Worm (Caenorhabditis elegans) whole organism, L3 larva: ENCODE results near the gene gadr-4.

Experiments
- R02D3.7 ChIP-seq: fragments of 150-350 bp; optimal IDR thresholded peaks from 2 replicates; lab custom pipeline; 2014; ENCODE audit warnings: missing biosample characterization, missing genetic modification characterization
- aly-2 ChIP-seq: fragments of 150-350 bp; optimal IDR thresholded peaks from 2 replicates; lab custom pipeline; 2014; ENCODE audit warnings: missing biosample characterization, missing genetic modification characterization
- ceh-16 ChIP-seq: sonication (generic microtip); optimal IDR thresholded peaks from 2 replicates; lab custom pipeline; 2017; ENCODE audit warnings: missing biosample characterization, missing genetic modification characterization
- ceh-28 ChIP-seq: fragments of 150-350 bp; optimal IDR thresholded peaks from 2 replicates; lab custom pipeline; 2014; ENCODE audit warnings: missing biosample characterization, missing genetic modification reagents, missing genetic modification characterization
- ceh-82 ChIP-seq: fragments of 150-350 bp; optimal IDR thresholded peaks from 2 replicates; lab custom pipeline; 2014; ENCODE audit warnings: missing biosample characterization, missing genetic modification characterization
- egl-27 ChIP-seq: sonication (generic microtip); optimal IDR thresholded peaks from 4 replicates; lab custom pipeline; 2017; ENCODE audit warnings: missing biosample characterization, missing genetic modification reagents, missing genetic modification characterization
- elt-1 ChIP-seq: fragments of 150-350 bp; optimal IDR thresholded peaks from 2 replicates; lab custom pipeline; 2014; ENCODE audit warnings: missing biosample characterization, missing genetic modification characterization
- elt-2 ChIP-seq: sonication (generic microtip); optimal IDR thresholded peaks from 2 replicates; lab custom pipeline; 2016; ENCODE audit warnings: missing genetic modification reagents, mild to moderate bottlenecking, missing genetic modification characterization, missing compliant biosample characterization
- elt-3 ChIP-seq, 3 experiments: fragments of 150-350 bp in 1 of 3; sonication (generic microtip) in 2 of 3; optimal IDR thresholded peaks; 2 replicates in 2 of 3; 4 replicates in 1 of 3; lab custom pipeline; 2014 to 2017; ENCODE audit warnings: missing biosample characterization in 3 of 3, missing genetic modification characterization in 3 of 3
- eor-1 ChIP-seq, 2 experiments: fragments of 150-350 bp; optimal IDR thresholded peaks; 2 replicates each; lab custom pipeline; 2014 to 2018; ENCODE audit warnings: missing biosample characterization in 2 of 2, missing genetic modification characterization in 2 of 2
- fkh-10 ChIP-seq: sonication (generic microtip); optimal IDR thresholded peaks from 2 replicates; lab custom pipeline; 2017; ENCODE audit warnings: missing biosample characterization, missing genetic modification reagents, missing genetic modification characterization
- fkh-2 ChIP-seq: fragments of 150-350 bp; optimal IDR thresholded peaks from 2 replicates; lab custom pipeline; 2014; ENCODE audit warnings: missing biosample characterization, missing genetic modification reagents, missing genetic modification characterization
- fos-1 ChIP-seq: fragments of 150-350 bp; optimal IDR thresholded peaks from 2 replicates; lab custom pipeline; 2014; ENCODE audit warnings: missing biosample characterization, missing genetic modification characterization
- hmg-11 ChIP-seq: sonication (generic microtip); optimal IDR thresholded peaks from 2 replicates; lab custom pipeline; 2016; ENCODE audit warnings: missing genetic modification characterization, missing compliant biosample characterization
- jun-1 ChIP-seq: fragments of 150-350 bp; optimal IDR thresholded peaks from 2 replicates; lab custom pipeline; 2014; ENCODE audit warnings: missing biosample characterization, missing genetic modification reagents, missing genetic modification characterization
- lin-39 ChIP-seq: fragments of 150-350 bp; optimal IDR thresholded peaks from 2 replicates; lab custom pipeline; 2018; ENCODE audit warnings: missing biosample characterization, missing genetic modification reagents, missing genetic modification characterization
- lsy-12 ChIP-seq: sonication (generic microtip); optimal IDR thresholded peaks from 2 replicates; lab custom pipeline; 2016; ENCODE audit warnings: mild to moderate bottlenecking, missing genetic modification characterization, missing compliant biosample characterization
- mdl-1 ChIP-seq: fragments of 150-350 bp; optimal IDR thresholded peaks from 2 replicates; lab custom pipeline; 2014; ENCODE audit warnings: missing biosample characterization, missing genetic modification characterization
- mml-1 ChIP-seq: fragments of 150-350 bp; sonication (generic microtip); optimal IDR thresholded peaks from 3 replicates; lab custom pipeline; 2014; ENCODE audit warnings: missing biosample characterization, missing genetic modification characterization
- nfya-1 ChIP-seq: sonication (generic microtip); optimal IDR thresholded peaks from 2 replicates; lab custom pipeline; 2017; ENCODE audit warnings: missing genetic modification characterization, mild to moderate bottlenecking, missing compliant biosample characterization, antibody characterized with exemption, moderate library complexity; ENCODE audit not compliant: insufficient read depth
- nhr-11 ChIP-seq: fragments of 150-350 bp; optimal IDR thresholded peaks from 2 replicates; lab custom pipeline; 2014; ENCODE audit warnings: missing biosample characterization, missing genetic modification characterization
- nhr-23 ChIP-seq: fragments of 150-350 bp; optimal IDR thresholded peaks from 2 replicates; lab custom pipeline; 2014; ENCODE audit warnings: missing biosample characterization, missing genetic modification reagents, missing genetic modification characterization
- nhr-25 ChIP-seq: sonication (generic microtip); optimal IDR thresholded peaks from 2 replicates; lab custom pipeline; 2017; ENCODE audit warnings: missing biosample characterization, missing genetic modification characterization
- nhr-43 ChIP-seq: sonication (generic microtip); optimal IDR thresholded peaks from 2 replicates; lab custom pipeline; 2016; ENCODE audit warnings: mild to moderate bottlenecking, missing genetic modification characterization, missing compliant biosample characterization; ENCODE audit not compliant: poor library complexity, severe bottlenecking
- nhr-77 ChIP-seq: fragments of 150-350 bp; optimal IDR thresholded peaks from 2 replicates; lab custom pipeline; 2014; ENCODE audit warnings: missing biosample characterization, missing genetic modification characterization
- pqm-1 ChIP-seq: fragments of 150-350 bp; optimal IDR thresholded peaks from 2 replicates; lab custom pipeline; 2017; ENCODE audit warnings: missing biosample characterization, missing genetic modification characterization, inconsistent platforms
- sea-2 ChIP-seq: fragments of 150-350 bp; sonication (generic microtip); optimal IDR thresholded peaks from 4 replicates; lab custom pipeline; 2014; ENCODE audit warnings: missing biosample characterization, missing genetic modification reagents, missing genetic modification characterization
- snpc-4 ChIP-seq: fragments of 150-350 bp; optimal IDR thresholded peaks from 2 replicates; lab custom pipeline; 2014; ENCODE audit warnings: missing biosample characterization, missing genetic modification characterization
- tbx-2 ChIP-seq: sonication (generic microtip); optimal IDR thresholded peaks from 2 replicates; lab custom pipeline; 2016; ENCODE audit warnings: mild to moderate bottlenecking, missing genetic modification characterization, missing compliant biosample characterization
- unc-39 ChIP-seq: sonication (generic microtip); optimal IDR thresholded peaks from 4 replicates; lab custom pipeline; 2017; ENCODE audit warnings: missing biosample characterization, missing genetic modification characterization
- ztf-11 ChIP-seq: fragments of 150-350 bp; optimal IDR thresholded peaks from 2 replicates; lab custom pipeline; 2014; ENCODE audit warnings: missing biosample characterization, missing genetic modification characterization
- ztf-4 ChIP-seq: fragments of 150-350 bp; optimal IDR thresholded peaks from 2 replicates; lab custom pipeline; 2014; ENCODE audit warnings: missing biosample characterization, missing genetic modification characterization

Gene gadr-4

DNA sequence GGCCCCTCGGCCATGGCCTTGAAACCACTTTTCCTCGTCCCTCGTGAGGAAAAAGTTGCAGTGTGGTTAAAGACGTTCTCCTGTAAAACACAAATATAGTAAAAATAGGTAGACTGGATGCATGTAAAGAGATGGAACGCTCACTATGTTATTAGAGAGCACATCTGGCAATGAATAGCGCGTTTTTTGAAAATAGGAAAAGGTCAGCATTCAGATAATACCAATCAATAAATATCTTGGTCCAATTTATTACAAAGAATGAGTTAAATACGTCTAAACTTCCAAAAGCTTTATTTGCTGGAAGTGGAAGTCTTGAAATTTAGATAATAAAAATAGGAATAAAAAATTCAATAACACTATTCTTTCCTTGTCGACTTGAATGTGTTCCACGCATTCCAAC lies at the start of gene gadr-4:
TSS of gene gadr-4 (minus strand) at position 101 of the 400 bp plus-strand sequence.
- TF ChIP-seq lsy-12 (tag; lab: Kevin White, UChicago) (no peak), egl-27 (tag; lab: Kevin White, UChicago) (no peak), ceh-82 (tag; lab: Kevin White, UChicago) (no peak), elt-1 (no peak), R02D3.7 (tag; lab: Kevin White, UChicago) (no peak), fkh-10 (GFP tag; lab: Kevin White, UChicago) (no peak), ztf-11 (tag; lab: Kevin White, UChicago) (no peak)

DNA sequence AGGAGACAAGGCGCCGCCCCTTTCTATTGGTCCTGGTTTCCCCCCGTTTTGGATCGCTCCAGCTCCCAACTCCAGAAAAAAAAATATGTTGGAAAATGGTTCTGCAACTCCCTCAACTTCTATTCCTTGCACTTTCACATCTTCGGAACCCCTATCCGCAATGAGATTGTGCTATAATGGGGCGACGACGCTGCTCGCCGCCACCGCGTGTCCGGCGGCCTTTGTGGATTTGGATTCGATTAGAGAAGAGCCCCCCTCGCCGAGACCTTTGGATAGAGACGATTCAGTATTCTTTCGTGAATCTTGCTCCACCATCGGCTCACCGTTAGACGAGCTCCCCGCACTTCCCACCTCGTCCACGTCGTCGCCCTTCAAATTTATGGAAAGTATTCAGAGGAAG lies 44.8 kb upstream of the gadr-4 start:
- no peak for TF ChIP-seq aly-2
- TF ChIP-seq, all 47 proteins: peak for 0

ce11 chrII:4102723-4103122 lies 40.3 kb upstream of the gadr-4 start:
- TF ChIP-seq nhr-25 (tag; lab: Kevin White, UChicago) (peak; percentile 26), eor-1 (tag; optimal IDR thresholded peaks at IDR 0.05; lab: Kevin White, UChicago) (no peak)

DNA sequence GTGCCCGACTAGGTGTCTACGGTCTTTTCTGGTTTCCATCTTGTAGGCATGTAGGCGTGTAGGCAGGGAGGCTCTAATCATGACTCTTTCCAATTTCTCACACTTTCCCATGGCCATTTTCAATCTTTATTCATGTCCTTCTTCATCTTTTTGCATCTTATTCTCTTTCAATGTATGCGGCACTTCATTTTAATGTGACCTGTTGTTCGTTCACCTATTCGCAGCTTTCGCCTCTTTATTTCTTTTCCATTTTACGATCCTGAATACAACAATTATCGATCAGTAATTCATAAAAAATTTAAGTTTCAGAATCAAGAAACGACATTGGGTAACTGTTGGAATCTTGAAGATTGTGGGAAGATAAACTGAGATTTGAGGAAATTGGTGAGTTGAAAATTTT lies 38.1 kb upstream of the gadr-4 start, which contains the start of gene rhgf-2:
TSS of gene rhgf-2 (plus strand) at position 301 of the 400 bp plus-strand sequence.
- TF ChIP-seq fos-1 (tag; lab: Kevin White, UChicago) (no peak), unc-39 (no peak), nhr-11 (no peak), elt-2 (tag; lab: Kevin White, UChicago) (no peak), mml-1 (tag; lab: Kevin White, UChicago) (no peak), lin-39 (tag; lab: Kevin White, UChicago) (no peak)

DNA sequence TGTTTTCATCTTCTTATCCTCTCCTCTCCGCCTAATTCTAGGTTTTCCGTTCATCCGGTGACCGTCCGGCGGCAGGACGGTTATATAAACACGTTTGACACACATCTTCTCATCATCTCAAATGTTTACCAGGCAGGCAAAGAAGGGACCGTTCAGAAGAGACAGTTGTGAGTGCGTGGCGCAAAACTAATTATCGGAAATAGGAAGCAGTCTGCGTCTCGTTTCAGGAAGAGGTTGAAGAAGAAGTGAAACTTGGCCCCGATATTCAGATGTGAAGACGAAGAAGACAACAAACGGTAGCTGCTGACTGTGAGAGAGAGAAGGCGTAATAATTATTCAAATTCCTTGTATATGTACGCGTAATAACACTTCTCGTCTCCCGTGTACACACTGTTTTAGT lies 36.4 kb upstream of the gadr-4 start:
- TF ChIP-seq ztf-11 (tag; lab: Kevin White, UChicago) (no peak), ceh-16 (no peak), ceh-28 (tag; lab: Kevin White, UChicago) (no peak), R02D3.7 (tag; lab: Kevin White, UChicago) (no peak), jun-1 (tag; lab: Kevin White, UChicago) (no peak), unc-39 (no peak), snpc-4 (tag; lab: Kevin White, UChicago) (no peak), nfya-1 (tag; lab: Kevin White, UChicago) (no peak), ceh-82 (tag; lab: Kevin White, UChicago) (no peak), hmg-11 (no peak), ztf-4 (tag; lab: Kevin White, UChicago) (no peak), mdl-1 (no peak), fos-1 (tag; lab: Kevin White, UChicago) (no peak), tbx-2 (tag; lab: Kevin White, UChicago) (no peak), nhr-43 (tag; lab: Kevin White, UChicago) (no peak), elt-3 (tag; optimal IDR thresholded peaks at IDR 0.05; lab: Kevin White, UChicago) (no peak), lsy-12 (tag; lab: Kevin White, UChicago) (no peak)

DNA sequence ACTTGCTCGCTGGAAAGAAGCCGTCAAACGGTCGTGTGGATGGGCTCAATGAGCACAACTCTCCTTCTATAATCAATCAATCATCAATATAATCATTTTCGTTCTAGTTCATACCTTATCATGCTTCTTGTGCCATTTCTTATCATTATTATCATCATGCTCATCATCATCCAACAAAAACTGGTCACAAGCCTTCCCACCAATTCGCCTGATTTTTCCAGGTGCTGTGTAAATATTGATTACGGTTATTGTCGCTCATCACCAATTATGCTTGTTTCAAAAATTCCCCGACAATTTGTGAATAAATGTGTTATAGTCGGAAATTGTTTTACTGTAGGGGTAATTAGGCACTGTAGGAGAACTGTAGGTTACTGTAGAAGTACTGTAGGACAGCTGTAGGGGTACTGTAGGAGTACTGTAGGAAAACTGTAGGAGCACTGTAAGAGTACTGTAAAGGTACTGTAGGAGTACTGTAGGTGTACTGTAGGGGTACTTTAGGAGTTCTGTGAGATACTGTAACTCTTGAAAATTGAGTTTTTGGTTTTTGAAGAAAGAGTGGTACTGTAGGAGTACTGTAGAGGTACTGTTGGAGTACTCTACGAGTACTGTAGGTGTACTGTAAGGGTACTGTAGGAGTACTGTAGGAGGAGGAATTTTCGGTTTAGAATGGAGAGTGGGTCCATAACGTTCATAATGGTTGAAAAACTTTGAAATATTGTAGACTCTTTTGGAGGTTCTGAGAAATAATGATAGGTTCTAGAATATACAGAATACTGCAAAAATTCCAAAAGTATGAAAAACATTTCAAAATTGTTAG lies 31.9 kb upstream of the gadr-4 start:
- TF ChIP-seq nhr-77 (tag; lab: Kevin White, UChicago) (no peak), nhr-43 (tag; lab: Kevin White, UChicago) (peak; percentile 60), lsy-12 (tag; lab: Kevin White, UChicago) (peak; percentile 4), nhr-23 (peak; percentile 43), nfya-1 (tag; lab: Kevin White, UChicago) (peak; percentile 64), tbx-2 (tag; lab: Kevin White, UChicago) (no peak), fkh-2 (tag; lab: Kevin White, UChicago) (no peak), pqm-1 (tag; lab: Kevin White, UChicago) (no peak), R02D3.7 (tag; lab: Kevin White, UChicago) (no peak), sea-2 (GFP tag; lab: Kevin White, UChicago) (no peak)
